Fruit fly (Drosophila melanogaster): ENCODE results near the gene CG6661.

- TF ChIP-seq CG7357 (GFP tag; IDR thresholded peaks at IDR 0.05) (no peak), CG3847 (GFP tag; IDR thresholded peaks at IDR 0.05) (no peak), Aef1 (GFP tag; IDR thresholded peaks at IDR 0.05) (no peak), Lpt (GFP tag; optimal IDR thresholded peaks at IDR 0.05) (no peak), CG10366 (GFP tag; IDR thresholded peaks at IDR 0.05) (no peak), CG42726 (GFP tag; IDR thresholded peaks at IDR 0.05; ENCODE audit: partially characterized antibody) (no peak), CG16779 (GFP tag; IDR thresholded peaks at IDR 0.05) (no peak), tll (GFP tag; optimal IDR thresholded peaks at IDR 0.05) (no peak), seq (GFP tag; IDR thresholded peaks at IDR 0.05) (no peak), row (GFP tag; IDR thresholded peaks at IDR 0.05) (no peak)
These were observed 28.8 kb upstream of the CG6661 start for dm6 chr3L:14005627-14006287.
